Fruit fly (Drosophila melanogaster) whole organism, embryonic: Measurements from ENCODE around the gene CG42268.

ENCODE experiments used
- CG10565 ChIP-seq: fragments of 200-800 bp; sonication (Bioruptor generic); optimal IDR thresholded peaks from 3 replicates; lab custom pipeline; 2016; ENCODE audit warnings: missing biosample characterization, mild to moderate bottlenecking, missing genetic modification characterization
- CG11695 ChIP-seq: fragments of 200-800 bp; sonication (Bioruptor generic); IDR thresholded peaks from 3 replicates; pipeline ENCODE4 v1.3.6; 2022; ENCODE audit warnings: missing biosample characterization, missing genetic modification characterization
- CG1792 ChIP-seq: fragments of 200-800 bp; sonication (Bioruptor generic); optimal IDR thresholded peaks from 2 replicates; lab custom pipeline; 2016; ENCODE audit warnings: missing biosample characterization, missing genetic modification characterization
- CG18619 ChIP-seq: fragments of 200-800 bp; sonication (Bioruptor generic); optimal IDR thresholded peaks from 3 replicates; lab custom pipeline; 2017; ENCODE audit warnings: missing biosample characterization, mild to moderate bottlenecking, missing genetic modification characterization
- HLH3B ChIP-seq: fragments of 200-800 bp; sonication (Bioruptor generic); IDR thresholded peaks from 2 replicates; pipeline ENCODE4 v1.3.6; 2022; ENCODE audit warnings: missing biosample characterization, missing genetic modification characterization
- HmgD ChIP-seq: fragments of 200-800 bp; sonication (Bioruptor generic); optimal IDR thresholded peaks from 3 replicates; lab custom pipeline; 2016; ENCODE audit warnings: missing biosample characterization, missing genetic modification characterization
- Mad ChIP-seq: fragments of 200-800 bp; sonication (Bioruptor generic); optimal IDR thresholded peaks from 2 replicates; lab custom pipeline; 2016; ENCODE audit warnings: missing biosample characterization, missing genetic modification characterization
- tx ChIP-seq: fragments of 200-800 bp; sonication (Bioruptor generic); optimal IDR thresholded peaks from 2 replicates; lab custom pipeline; 2016; ENCODE audit warnings: missing biosample characterization, missing genetic modification characterization
- yki ChIP-seq: fragments of >200 bp; optimal IDR thresholded peaks from 3 replicates; lab custom pipeline; 2018
- zfh2 ChIP-seq: fragments of 200-800 bp; sonication (Bioruptor generic); optimal IDR thresholded peaks from 2 replicates; lab custom pipeline; 2016; ENCODE audit warnings: missing biosample characterization, missing genetic modification characterization

DNA sequence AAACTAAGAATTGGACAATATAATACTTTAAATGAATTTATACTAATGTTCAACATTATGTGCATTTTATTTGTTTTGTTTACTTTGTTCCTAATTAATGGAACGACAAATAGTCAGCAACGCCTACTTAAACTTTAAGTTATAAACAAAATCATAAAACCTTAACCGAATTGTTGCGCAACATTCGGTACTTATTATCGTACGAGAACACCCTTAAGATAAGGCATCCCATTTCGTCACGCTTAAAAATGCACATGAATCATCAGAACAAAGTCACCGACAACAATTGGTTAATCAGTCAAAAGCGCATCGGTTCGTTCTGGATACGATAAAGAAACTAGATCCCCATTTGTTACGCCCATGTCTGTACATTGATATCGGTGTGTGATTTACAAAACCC lies 6.2 kb upstream of the CG42268 start:
- TF ChIP-seq zfh2 (GFP tag; lab: Kevin White, UChicago) (no peak), yki (lab: Kevin White, UChicago) (no peak), HmgD (GFP tag; lab: Kevin White, UChicago) (no peak), tx (GFP tag; lab: Kevin White, UChicago) (no peak), CG18619 (GFP tag; lab: Kevin White, UChicago) (no peak), CG10565 (GFP tag; lab: Kevin White, UChicago) (no peak), Mad (GFP tag; lab: Kevin White, UChicago) (no peak), CG11695 (GFP tag; lab: Robert Waterston, UW) (no peak), CG1792 (GFP tag; lab: Kevin White, UChicago) (no peak), HLH3B (no peak)
